Fruit fly (Drosophila melanogaster): Measurements from ENCODE around the gene Herp.
A peak's percentile ranks its signal among the peaks of the same experiment; 100 is the strongest.

Herp gene

dm6 chr2L:7782788-7783401 is 17.0 kb downstream of the Herp start, which contains the start of gene Brd7-9 (continued):
- TF ChIP-seq E2f2 (GFP tag; IDR thresholded peaks at IDR 0.05) (peak; percentile 76), en (GFP tag; optimal IDR thresholded peaks at IDR 0.05) (peak; percentile 44), Elba2 (GFP tag; optimal IDR thresholded peaks at IDR 0.05) (no peak), Dbx (GFP tag; IDR thresholded peaks at IDR 0.05) (peak; percentile 79; the same call in 2 of the 3 replicates), fu2 (GFP tag; optimal IDR thresholded peaks at IDR 0.05) (peak; percentile 47), az2 (GFP tag; optimal IDR thresholded peaks at IDR 0.05) (peak; percentile 70), tll (GFP tag; optimal IDR thresholded peaks at IDR 0.05) (no peak), Ets97D (GFP tag; optimal IDR thresholded peaks at IDR 0.05) (peak; percentile 14), CG8281 (tag; optimal IDR thresholded peaks at IDR 0.05) (no peak), gfzf (GFP tag; optimal IDR thresholded peaks at IDR 0.05) (peak; percentile 71), ttk (GFP tag; IDR thresholded peaks at IDR 0.05) (peak; percentile 71), CG17328 (GFP tag; IDR thresholded peaks at IDR 0.05) (peak; percentile 82), CG11696 (GFP tag; IDR thresholded peaks at IDR 0.05) (peak; percentile 78), CG14014 (GFP tag; IDR thresholded peaks at IDR 0.05) (peak; percentile 83), hbn (GFP tag; IDR thresholded peaks at IDR 0.05; ENCODE audit: partially characterized antibody) (no peak; the same call in 1 of the 2 replicates), CG13123 (GFP tag; optimal IDR thresholded peaks at IDR 0.05) (peak; percentile 21), CG8089 (GFP tag; optimal IDR thresholded peaks at IDR 0.05) (no peak), dysf (GFP tag; IDR thresholded peaks at IDR 0.05) (peak; percentile 82), CG7786 (GFP tag; optimal IDR thresholded peaks at IDR 0.05) (peak; percentile 28), p53 (GFP tag; optimal IDR thresholded peaks at IDR 0.05) (no peak), twi (tag; optimal IDR thresholded peaks at IDR 0.05) (no peak), Trl (optimal IDR thresholded peaks at IDR 0.05) (no peak), Trl (GFP tag; optimal IDR thresholded peaks at IDR 0.05) (peak; percentile 68), Tbp (GFP tag; optimal IDR thresholded peaks at IDR 0.05) (no peak), sna (GFP tag; IDR thresholded peaks at IDR 0.05; ENCODE audit: partially characterized antibody) (peak; percentile 43), sens (GFP tag) (peak; percentile 94), CG11560 (tag; IDR thresholded peaks at IDR 0.05) (no peak), CG7963 (GFP tag; IDR thresholded peaks at IDR 0.05; ENCODE audit: partially characterized antibody) (peak; percentile 44; the same call in 1 of the 3 replicates), CrebB (tag; optimal IDR thresholded peaks at IDR 0.05) (peak; percentile 12), ken (GFP tag; IDR thresholded peaks at IDR 0.05) (peak; percentile 72; the same call in 2 of the 3 replicates), sqz (GFP tag; optimal IDR thresholded peaks at IDR 0.05) (no peak), pita (GFP tag; optimal IDR thresholded peaks at IDR 0.05) (no peak), Nf-YB (GFP tag; optimal IDR thresholded peaks at IDR 0.05) (peak; percentile 36), bigmax (GFP tag; optimal IDR thresholded peaks at IDR 0.05) (no peak), CG31388 (GFP tag; optimal IDR thresholded peaks at IDR 0.05) (peak; percentile 44), Doc3 (GFP tag; IDR thresholded peaks at IDR 0.05; ENCODE audit: partially characterized antibody) (no peak), CG3995 (GFP tag; optimal IDR thresholded peaks at IDR 0.05) (peak; percentile 25), emc (GFP tag; optimal IDR thresholded peaks at IDR 0.05) (no peak), sisA (GFP tag; IDR thresholded peaks at IDR 0.05) (peak; percentile 54), Kr (GFP tag; optimal IDR thresholded peaks at IDR 0.05) (no peak), kah (GFP tag; optimal IDR thresholded peaks at IDR 0.05) (peak; percentile 0), Rx (GFP tag; IDR thresholded peaks at IDR 0.05) (peak; percentile 50; the same call in 1 of the 2 replicates), CG17385 (GFP tag; optimal IDR thresholded peaks at IDR 0.05) (peak; percentile 66), Spps (tag; optimal IDR thresholded peaks at IDR 0.05) (peak; percentile 6), wor (GFP tag; IDR thresholded peaks at IDR 0.05) (peak; percentile 48; the same call in 1 of the 2 replicates), CG2120 (GFP tag; optimal IDR thresholded peaks at IDR 0.05) (peak; percentile 77), GATAe (GFP tag; conservative IDR thresholded peaks at IDR 0.05) (no peak; the same call in 1 of the 2 replicates), tio (GFP tag; optimal IDR thresholded peaks at IDR 0.05) (peak; percentile 56), Atf-2 (GFP tag; optimal IDR thresholded peaks at IDR 0.05) (peak; percentile 51), nerfin-1 (tag; optimal IDR thresholded peaks at IDR 0.05) (peak; percentile 28), knrl (GFP tag; IDR thresholded peaks at IDR 0.05; ENCODE audit: partially characterized antibody) (peak; percentile 18; the same call in 1 of the 3 replicates)
